Fruit fly (Drosophila melanogaster) whole organism, embryonic: ENCODE data around the gene NdufA3.

ENCODE experiments used
- CG10274 ChIP-seq: fragments of 200-800 bp; sonication (Bioruptor generic); optimal IDR thresholded peaks from 3 replicates; lab custom pipeline; 2017; ENCODE audit warnings: missing biosample characterization, mild to moderate bottlenecking, missing genetic modification characterization
- CG11504 ChIP-seq: fragments of 200-800 bp; sonication (Bioruptor generic); optimal IDR thresholded peaks from 3 replicates; lab custom pipeline; 2019; ENCODE audit warnings: missing biosample characterization, mild to moderate bottlenecking, missing genetic modification characterization, moderate library complexity
- CG12104 ChIP-seq: fragments of 200-800 bp; sonication (Bioruptor generic); optimal IDR thresholded peaks from 3 replicates; lab custom pipeline; 2016; ENCODE audit warnings: missing biosample characterization, missing genetic modification characterization
- CG12659 ChIP-seq: fragments of 200-800 bp; sonication (Bioruptor generic); optimal IDR thresholded peaks from 3 replicates; lab custom pipeline; 2017; ENCODE audit warnings: mild to moderate bottlenecking, missing biosample characterization, missing genetic modification reagents, missing genetic modification characterization
- CG14050 ChIP-seq: fragments of 200-800 bp; sonication (Bioruptor generic); IDR thresholded peaks from 3 replicates; pipeline ENCODE4 v1.3.6; 2022; ENCODE audit warnings: missing biosample characterization, missing genetic modification characterization
- CG1603 ChIP-seq: fragments of 200-800 bp; sonication (Bioruptor generic); optimal IDR thresholded peaks from 2 replicates; lab custom pipeline; 2019; ENCODE audit warnings: missing biosample characterization, mild to moderate bottlenecking, missing genetic modification characterization, moderate library complexity
- CG17361 ChIP-seq: fragments of 200-800 bp; sonication (Bioruptor generic); IDR thresholded peaks from 3 replicates; pipeline ENCODE4 v1.3.6; 2022; ENCODE audit warnings: missing biosample characterization, missing genetic modification characterization
- CG17568 ChIP-seq: fragments of 200-800 bp; sonication (Bioruptor generic); optimal IDR thresholded peaks from 2 replicates; lab custom pipeline; 2018; ENCODE audit warnings: missing biosample characterization, mild to moderate bottlenecking, missing genetic modification characterization, moderate library complexity
- CG2889 ChIP-seq: fragments of 200-800 bp; sonication (Bioruptor generic); IDR thresholded peaks from 3 replicates; pipeline ENCODE4 v1.3.6; 2022; ENCODE audit warnings: missing biosample characterization, missing genetic modification characterization
- CG31441 ChIP-seq: fragments of 200-800 bp; sonication (Bioruptor generic); IDR thresholded peaks from 2 replicates; pipeline ENCODE4 v1.3.6; 2022; ENCODE audit warnings: missing biosample characterization, missing genetic modification characterization
- CG32532 ChIP-seq: fragments of 200-800 bp; sonication (Bioruptor generic); IDR thresholded peaks from 2 replicates; pipeline ENCODE4 v1.3.6; 2022; ENCODE audit warnings: missing biosample characterization, missing genetic modification characterization
- CG32767 ChIP-seq: fragments of 200-800 bp; sonication (Bioruptor generic); IDR thresholded peaks from 2 replicates; pipeline ENCODE4 v1.3.6; 2022; ENCODE audit warnings: missing biosample characterization, missing genetic modification characterization
- CG6175 ChIP-seq: fragments of 200-800 bp; sonication (Bioruptor generic); IDR thresholded peaks from 3 replicates; pipeline ENCODE4 v1.3.6; 2022; ENCODE audit warnings: missing biosample characterization, missing genetic modification characterization
- CG6683 ChIP-seq: fragments of 200-800 bp; sonication (Bioruptor generic); optimal IDR thresholded peaks from 2 replicates; lab custom pipeline; 2017; ENCODE audit warnings: missing biosample characterization, mild to moderate bottlenecking, missing genetic modification characterization, missing genetic modification reagents
- CG8944 ChIP-seq: fragments of 200-800 bp; sonication (Bioruptor generic); optimal IDR thresholded peaks from 3 replicates; lab custom pipeline; 2016; ENCODE audit warnings: missing biosample characterization, missing genetic modification characterization
- CG9727 ChIP-seq: fragments of 200-800 bp; sonication (Bioruptor generic); optimal IDR thresholded peaks from 3 replicates; lab custom pipeline; 2017; ENCODE audit warnings: missing biosample characterization, mild to moderate bottlenecking, missing genetic modification characterization
- CTCF ChIP-seq: fragments of 200-800 bp; sonication (Bioruptor generic); optimal IDR thresholded peaks from 2 replicates; lab custom pipeline; 2017; ENCODE audit warnings: missing biosample characterization, mild to moderate bottlenecking, missing genetic modification characterization, moderate library complexity
- D19B ChIP-seq: fragments of 200-800 bp; sonication (Bioruptor generic); optimal IDR thresholded peaks from 2 replicates; lab custom pipeline; 2017; ENCODE audit warnings: missing biosample characterization, mild to moderate bottlenecking, missing genetic modification characterization
- Dref ChIP-seq: fragments of 200-800 bp; sonication (Bioruptor generic); IDR thresholded peaks from 2 replicates; pipeline ENCODE4 v1.3.6; 2022; ENCODE audit warnings: missing biosample characterization, missing genetic modification characterization
- E2f1 ChIP-seq: fragments of 200-800 bp; sonication (Bioruptor generic); IDR thresholded peaks from 2 replicates; pipeline ENCODE4 v1.3.6; 2022; ENCODE audit warnings: missing biosample characterization, missing genetic modification characterization
- Hand ChIP-seq: fragments of 200-800 bp; sonication (Bioruptor generic); optimal IDR thresholded peaks from 2 replicates; lab custom pipeline; 2017; ENCODE audit warnings: mild to moderate bottlenecking, missing biosample characterization, missing genetic modification reagents, missing genetic modification characterization
- Hmr ChIP-seq: fragments of 200-800 bp; sonication (Bioruptor generic); optimal IDR thresholded peaks from 3 replicates; lab custom pipeline; 2017; ENCODE audit warnings: mild to moderate bottlenecking, missing biosample characterization, missing genetic modification reagents, missing genetic modification characterization
- MBD-R2 ChIP-seq: fragments of 200-800 bp; sonication (Bioruptor generic); IDR thresholded peaks from 2 replicates; pipeline ENCODE4 v1.3.6; 2022; ENCODE audit warnings: missing biosample characterization, missing genetic modification characterization
- MTF-1 ChIP-seq: fragments of 200-800 bp; sonication (Bioruptor generic); optimal IDR thresholded peaks from 2 replicates; lab custom pipeline; 2018; ENCODE audit warnings: missing biosample characterization, mild to moderate bottlenecking, missing genetic modification characterization, borderline replicate concordance
- NK7.1 ChIP-seq: fragments of 200-800 bp; sonication (Bioruptor generic); optimal IDR thresholded peaks from 3 replicates; lab custom pipeline; 2016; ENCODE audit warnings: missing biosample characterization, missing genetic modification characterization
- Oli ChIP-seq: fragments of 200-800 bp; sonication (Bioruptor generic); optimal IDR thresholded peaks from 2 replicates; lab custom pipeline; 2018; ENCODE audit warnings: missing biosample characterization, mild to moderate bottlenecking, missing genetic modification characterization, moderate library complexity
- Ptx1 ChIP-seq: fragments of 200-800 bp; sonication (Bioruptor generic); IDR thresholded peaks from 2 replicates; pipeline ENCODE4 v1.3.6; 2022; ENCODE audit warnings: missing biosample characterization, missing genetic modification characterization
- Spps ChIP-seq: fragments of 200-800 bp; sonication (Bioruptor generic); optimal IDR thresholded peaks from 2 replicates; lab custom pipeline; 2018; ENCODE audit warnings: missing biosample characterization, mild to moderate bottlenecking, missing genetic modification characterization
- Taf1 ChIP-seq: fragments of 200-800 bp; sonication (Bioruptor generic); IDR thresholded peaks from 2 replicates; pipeline ENCODE4 v1.3.6; 2022; ENCODE audit warnings: missing biosample characterization, missing genetic modification characterization
- aop ChIP-seq: fragments of 200-800 bp; sonication (Bioruptor generic); IDR thresholded peaks from 2 replicates; pipeline ENCODE4 v1.3.6; 2022; ENCODE audit warnings: missing biosample characterization, missing genetic modification characterization
- bigmax ChIP-seq: fragments of 200-800 bp; sonication (Bioruptor generic); optimal IDR thresholded peaks from 2 replicates; lab custom pipeline; 2018; ENCODE audit warnings: missing biosample characterization, mild to moderate bottlenecking, missing genetic modification characterization
- caup ChIP-seq: fragments of 200-800 bp; sonication (Bioruptor generic); optimal IDR thresholded peaks from 3 replicates; lab custom pipeline; 2017; ENCODE audit warnings: missing biosample characterization, mild to moderate bottlenecking, missing genetic modification characterization, moderate library complexity; ENCODE audit not compliant: severe bottlenecking
- eyg ChIP-seq: fragments of 200-800 bp; sonication (Bioruptor generic); optimal IDR thresholded peaks from 3 replicates; lab custom pipeline; 2016; ENCODE audit warnings: missing biosample characterization, missing genetic modification characterization
- gcm2 ChIP-seq: fragments of 200-800 bp; sonication (Bioruptor generic); optimal IDR thresholded peaks from 2 replicates; lab custom pipeline; 2016; ENCODE audit warnings: missing biosample characterization, missing genetic modification characterization
- hb ChIP-seq: fragments of 200-800 bp; sonication (Bioruptor generic); IDR thresholded peaks from 3 replicates; pipeline ENCODE4 v1.3.6; 2022; ENCODE audit warnings: missing biosample characterization, missing genetic modification characterization; ENCODE audit not compliant: partially characterized antibody
- jing ChIP-seq: fragments of 200-800 bp; sonication (Bioruptor generic); optimal IDR thresholded peaks from 2 replicates; lab custom pipeline; 2018; ENCODE audit warnings: missing biosample characterization, mild to moderate bottlenecking, missing genetic modification characterization
- kni ChIP-seq: fragments of 200-800 bp; sonication (Bioruptor generic); optimal IDR thresholded peaks from 3 replicates; lab custom pipeline; 2017; ENCODE audit warnings: mild to moderate bottlenecking, missing biosample characterization, missing genetic modification reagents, missing genetic modification characterization
- lmd ChIP-seq: fragments of 200-800 bp; sonication (Bioruptor generic); IDR thresholded peaks from 2 replicates; pipeline ENCODE4 v1.3.6; 2022; ENCODE audit warnings: missing biosample characterization, missing genetic modification characterization
- maf-S ChIP-seq: fragments of 200-800 bp; sonication (Bioruptor generic); optimal IDR thresholded peaks from 2 replicates; lab custom pipeline; 2016; ENCODE audit warnings: missing biosample characterization, missing genetic modification characterization
- mld ChIP-seq: fragments of 200-800 bp; sonication (Bioruptor generic); IDR thresholded peaks from 3 replicates; pipeline ENCODE4 v1.3.6; 2022; ENCODE audit warnings: missing biosample characterization, missing genetic modification characterization; ENCODE audit not compliant: partially characterized antibody
- onecut ChIP-seq: fragments of 200-800 bp; sonication (Bioruptor generic); IDR thresholded peaks from 2 replicates; pipeline ENCODE4 v1.3.6; 2022; ENCODE audit warnings: missing biosample characterization, missing genetic modification characterization
- otp ChIP-seq: fragments of 200-800 bp; sonication (Bioruptor generic); IDR thresholded peaks from 3 replicates; pipeline ENCODE4, ENCODE4 v1.3.6; 2022; ENCODE audit warnings: missing biosample characterization, missing genetic modification characterization
- ranshi ChIP-seq: fragments of 200-800 bp; sonication (Bioruptor generic); IDR thresholded peaks from 2 replicates; pipeline ENCODE4 v1.3.6; 2022; ENCODE audit warnings: missing biosample characterization, missing genetic modification characterization
- row ChIP-seq: fragments of 200-800 bp; sonication (Bioruptor generic); IDR thresholded peaks from 3 replicates; pipeline ENCODE4 v1.3.6; 2022; ENCODE audit warnings: missing biosample characterization, missing genetic modification characterization
- sens-2 ChIP-seq: fragments of 200-800 bp; sonication (Bioruptor generic); IDR thresholded peaks from 2 replicates; pipeline ENCODE4 v1.3.6; 2022; ENCODE audit warnings: missing biosample characterization, missing genetic modification characterization
- sug ChIP-seq: fragments of 200-800 bp; optimal IDR thresholded peaks from 2 replicates; lab custom pipeline; 2019; ENCODE audit warnings: missing biosample characterization, mild to moderate bottlenecking, missing genetic modification characterization, moderate library complexity
- unc-4 ChIP-seq: fragments of 200-800 bp; sonication (Bioruptor generic); IDR thresholded peaks from 2 replicates; pipeline ENCODE4 v1.3.6; 2022; ENCODE audit warnings: missing biosample characterization, missing genetic modification characterization; ENCODE audit not compliant: partially characterized antibody
- wor ChIP-seq: fragments of 200-800 bp; sonication (Bioruptor generic); IDR thresholded peaks from 2 replicates; pipeline ENCODE4 v1.3.6; 2022; ENCODE audit warnings: missing biosample characterization, missing genetic modification characterization
- z ChIP-seq: fragments of 200-800 bp; sonication (Bioruptor generic); IDR thresholded peaks from 3 replicates; pipeline ENCODE4 v1.3.6; 2022; ENCODE audit warnings: missing biosample characterization, missing genetic modification characterization

NdufA3 gene

DNA sequence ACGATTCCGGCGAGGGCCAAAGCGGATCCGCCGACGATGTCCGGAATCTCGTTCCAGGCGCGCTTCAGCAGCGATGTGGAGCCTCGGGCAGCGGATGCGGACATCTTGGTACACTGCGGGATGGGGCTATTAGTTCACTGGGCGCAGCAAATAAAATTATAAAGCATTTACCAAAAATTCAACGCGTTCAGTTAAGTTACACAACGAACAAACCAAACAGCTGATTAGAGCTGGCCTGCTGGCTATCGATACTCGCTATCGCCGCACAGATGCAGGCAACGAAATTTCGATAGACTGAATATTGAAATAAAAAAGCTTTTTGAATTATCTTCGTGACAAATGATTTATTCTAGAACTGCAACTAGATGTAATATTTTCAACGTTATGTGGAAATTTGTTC is at the start of gene NdufA3 (continued):
- TF ChIP-seq mld (GFP tag; lab: Robert Waterston, UW) (0 out of 3 replicates have a peak, but pooled peaks have one; percentile 40), CG2889 (no peak), CG17361 (GFP tag; lab: Robert Waterston, UW) (no peak), CG9727 (no peak), row (peak; percentile 67), Oli (tag; lab: Kevin White, UChicago) (no peak), bigmax (GFP tag; lab: Kevin White, UChicago) (no peak), eyg (GFP tag; lab: Kevin White, UChicago) (no peak), caup (GFP tag; lab: Kevin White, UChicago) (no peak), CG6175 (GFP tag; lab: Robert Waterston, UW) (no peak), Ptx1 (GFP tag; lab: Robert Waterston, UW) (no peak), unc-4 (GFP tag; lab: Robert Waterston, UW) (peak; percentile 79), ranshi (GFP tag; lab: Robert Waterston, UW) (no peak), jing (GFP tag; lab: Kevin White, UChicago) (no peak), D19B (GFP tag; lab: Kevin White, UChicago) (no peak), CG11504 (tag; lab: Kevin White, UChicago) (no peak), kni (no peak)
- TF ChIP-seq, all 482 proteins: peak for 61

DNA sequence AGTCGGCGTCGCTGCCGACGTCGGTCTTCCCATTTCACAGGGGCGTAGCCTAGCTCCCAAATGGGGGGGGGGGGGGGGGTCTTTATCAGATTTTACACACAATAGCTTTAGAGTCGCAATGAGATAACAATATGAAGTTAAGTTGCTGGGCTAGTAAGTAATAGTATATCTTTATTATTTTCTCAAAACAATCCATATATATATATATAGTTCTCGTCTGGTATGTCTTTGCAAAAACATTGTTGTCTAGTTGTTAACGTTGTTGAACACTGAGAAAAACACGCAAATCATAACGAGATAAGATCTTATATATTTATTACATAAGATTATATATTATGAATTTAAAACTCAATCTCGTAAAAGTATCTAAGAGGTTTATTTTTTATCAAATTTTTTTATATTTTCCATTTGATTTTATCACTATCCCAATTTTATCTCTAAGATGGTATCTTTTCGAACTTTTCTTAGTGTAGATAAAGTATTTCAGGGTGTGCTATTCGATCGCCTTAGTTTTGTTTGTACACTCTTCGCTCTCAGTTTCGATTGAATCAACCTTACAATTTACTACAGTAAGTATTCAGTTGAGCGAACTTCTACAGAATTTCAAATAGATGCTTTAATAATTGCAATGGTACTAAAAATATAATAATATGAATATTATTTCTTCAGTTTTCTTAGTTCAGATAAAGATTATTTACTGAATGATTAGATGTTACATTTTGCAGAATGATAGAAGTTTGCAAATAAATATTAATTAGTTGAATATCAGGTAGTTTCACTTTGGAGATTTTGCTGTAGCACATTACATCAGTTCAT is 42.2 kb upstream of the NdufA3 start:
- peak; percentile 45 for TF ChIP-seq Dref (GFP tag; lab: Robert Waterston, UW)
- peak; percentile 90 for TF ChIP-seq Hmr (GFP tag; lab: Kevin White, UChicago)
- peak; percentile 43 for TF ChIP-seq CG12104 (GFP tag; lab: Kevin White, UChicago)
- TF ChIP-seq onecut, result peak; percentile 47; the same call in 1 of the 2 replicates
- TF ChIP-seq hb (GFP tag; lab: Robert Waterston, UW), result no peak
- peak; percentile 25 for TF ChIP-seq maf-S (GFP tag; lab: Kevin White, UChicago)
- TF ChIP-seq sens-2, result no peak
- no peak for TF ChIP-seq aop (GFP tag; lab: Robert Waterston, UW)
- no peak for TF ChIP-seq NK7.1 (GFP tag; lab: Kevin White, UChicago)
- peak; percentile 85 for TF ChIP-seq E2f1 (GFP tag; lab: Robert Waterston, UW)
- peak; percentile 71 for TF ChIP-seq Taf1 (GFP tag; lab: Robert Waterston, UW)
- TF ChIP-seq CG32767 (GFP tag; lab: Robert Waterston, UW), result no peak
- TF ChIP-seq otp (GFP tag; lab: Robert Waterston, UW), result peak; percentile 78; the same call in 2 of the 3 replicates
- no peak for TF ChIP-seq CG8944 (GFP tag; lab: Kevin White, UChicago)
- TF ChIP-seq sug, result peak; percentile 54
- TF ChIP-seq MBD-R2, result peak; percentile 65; the same call in 1 of the 2 replicates
- TF ChIP-seq MTF-1, result peak; percentile 63
- TF ChIP-seq z, result no peak
- peak; percentile 17 for TF ChIP-seq CG1603 (tag; lab: Kevin White, UChicago)
- TF ChIP-seq Hand (GFP tag; lab: Kevin White, UChicago), result peak; percentile 72
- TF ChIP-seq CG6683, result peak; percentile 68
- TF ChIP-seq gcm2, result no peak
- no peak for TF ChIP-seq Spps (tag; lab: Kevin White, UChicago)
- TF ChIP-seq CG31441 (GFP tag; lab: Robert Waterston, UW), result peak; percentile 67
- TF ChIP-seq lmd (GFP tag; lab: Robert Waterston, UW), result peak; percentile 80; the same call in 1 of the 2 replicates
- peak; percentile 36 for TF ChIP-seq CG17568 (GFP tag; lab: Kevin White, UChicago)
- no peak for TF ChIP-seq CTCF (GFP tag; lab: Kevin White, UChicago)
- TF ChIP-seq wor, result no peak
- TF ChIP-seq CG10274 (GFP tag; lab: Kevin White, UChicago), result peak; percentile 67
- TF ChIP-seq CG12659, result peak; percentile 87
- peak; percentile 94 for TF ChIP-seq CG32532
- peak; percentile 69; the same call in 2 of the 3 replicates for TF ChIP-seq CG2889
- TF ChIP-seq CG14050 (GFP tag; lab: Robert Waterston, UW), result peak; percentile 66
